Fruit fly (Drosophila melanogaster) whole organism, pupa: Measurements from ENCODE around the gene CG42841.
A peak's percentile ranks its signal among the peaks of the same experiment; 100 is the strongest.

Experiments used
- CG10348 ChIP-seq: fragments of 200-800 bp; sonication (Bioruptor generic); IDR thresholded peaks from 2 replicates; pipeline ENCODE4 v1.3.6; 2022; ENCODE audit warnings: missing biosample characterization, missing genetic modification characterization
- CG12605 ChIP-seq: fragments of 200-800 bp; sonication (Bioruptor generic); IDR thresholded peaks from 2 replicates; pipeline ENCODE4 v1.3.6; 2022; ENCODE audit warnings: missing biosample characterization, missing genetic modification characterization
- CG13204 ChIP-seq: fragments of 200-800 bp; sonication (Bioruptor generic); optimal IDR thresholded peaks from 2 replicates; lab custom pipeline; 2018; ENCODE audit warnings: missing biosample characterization, mild to moderate bottlenecking, missing genetic modification characterization, moderate library complexity
- CG14655 ChIP-seq: fragments of 200-800 bp; sonication (Bioruptor generic); optimal IDR thresholded peaks from 3 replicates; lab custom pipeline; 2017; ENCODE audit warnings: mild to moderate bottlenecking, missing biosample characterization, missing genetic modification reagents, missing genetic modification characterization
- CG15710 ChIP-seq: fragments of 200-800 bp; sonication (Bioruptor generic); optimal IDR thresholded peaks from 2 replicates; lab custom pipeline; 2018; ENCODE audit warnings: missing biosample characterization, mild to moderate bottlenecking, missing genetic modification characterization, moderate library complexity
- CG17806 ChIP-seq: fragments of 200-800 bp; sonication (Bioruptor generic); optimal IDR thresholded peaks from 2 replicates; lab custom pipeline; 2018; ENCODE audit warnings: missing biosample characterization, mild to moderate bottlenecking, missing genetic modification characterization, moderate library complexity
- CG32121 ChIP-seq: fragments of 200-800 bp; sonication (Bioruptor generic); IDR thresholded peaks from 2 replicates; pipeline ENCODE4 v1.3.6; 2022; ENCODE audit warnings: missing biosample characterization, missing genetic modification characterization
- CG34367 ChIP-seq: fragments of 200-800 bp; sonication (Bioruptor generic); optimal IDR thresholded peaks from 2 replicates; lab custom pipeline; 2018; ENCODE audit warnings: missing biosample characterization, mild to moderate bottlenecking, missing genetic modification characterization
- CG4496 ChIP-seq: fragments of 200-800 bp; sonication (Bioruptor generic); IDR thresholded peaks from 3 replicates; pipeline ENCODE4 v1.3.6; 2022; ENCODE audit warnings: missing biosample characterization, missing genetic modification characterization
- CG8159 ChIP-seq: fragments of 200-800 bp; sonication (Bioruptor generic); optimal IDR thresholded peaks from 3 replicates; lab custom pipeline; 2018; ENCODE audit warnings: missing biosample characterization, mild to moderate bottlenecking, missing genetic modification characterization, moderate library complexity
- CG8301 ChIP-seq: fragments of 200-800 bp; sonication (Bioruptor generic); optimal IDR thresholded peaks from 2 replicates; lab custom pipeline; 2018; ENCODE audit warnings: missing biosample characterization, mild to moderate bottlenecking, missing genetic modification characterization
- CG9948 ChIP-seq: fragments of 200-800 bp; sonication (Bioruptor generic); optimal IDR thresholded peaks from 2 replicates; lab custom pipeline; 2018; ENCODE audit warnings: missing biosample characterization, mild to moderate bottlenecking, missing genetic modification characterization, moderate library complexity
- D1 ChIP-seq: fragments of 200-800 bp; sonication (Bioruptor generic); optimal IDR thresholded peaks from 2 replicates; lab custom pipeline; 2018; ENCODE audit warnings: missing biosample characterization, mild to moderate bottlenecking, missing genetic modification characterization, moderate library complexity
- EcR ChIP-seq: fragments of 200-800 bp; sonication (Bioruptor generic); optimal IDR thresholded peaks from 3 replicates; lab custom pipeline; 2019; ENCODE audit warnings: missing biosample characterization, missing genetic modification characterization, mild to moderate bottlenecking, moderate library complexity, missing genetic modification reagents
- Ets98B ChIP-seq: fragments of 200-800 bp; sonication (Bioruptor generic); IDR thresholded peaks from 2 replicates; pipeline ENCODE4 v1.3.6; 2022; ENCODE audit warnings: missing biosample characterization, missing genetic modification characterization
- Pif1A ChIP-seq: fragments of 200-800 bp; sonication (Bioruptor generic); optimal IDR thresholded peaks from 3 replicates; lab custom pipeline; 2016; ENCODE audit warnings: missing biosample characterization, missing genetic modification characterization
- Pif1B ChIP-seq: fragments of 200-800 bp; sonication (Bioruptor generic); optimal IDR thresholded peaks from 3 replicates; lab custom pipeline; 2016; ENCODE audit warnings: missing biosample characterization, missing genetic modification characterization
- Snoo ChIP-seq: fragments of 200-800 bp; sonication (Bioruptor generic); optimal IDR thresholded peaks from 3 replicates; lab custom pipeline; 2017; ENCODE audit warnings: missing biosample characterization, mild to moderate bottlenecking, missing genetic modification characterization, inconsistent platforms
- fd96Ca ChIP-seq: fragments of 200-800 bp; sonication (Bioruptor generic); IDR thresholded peaks from 3 replicates; pipeline ENCODE4 v1.3.6; 2022; ENCODE audit warnings: missing biosample characterization, missing genetic modification characterization
- gl ChIP-seq: fragments of 200-800 bp; sonication (Bioruptor generic); optimal IDR thresholded peaks from 2 replicates; lab custom pipeline; 2018; ENCODE audit warnings: missing biosample characterization, mild to moderate bottlenecking, missing genetic modification characterization
- rn ChIP-seq: fragments of 200-800 bp; sonication (Bioruptor generic); IDR thresholded peaks from 2 replicates; pipeline ENCODE4 v1.3.6; 2022; ENCODE audit warnings: missing biosample characterization, missing genetic modification characterization

CG42841 gene

dm6 chr3L:2005551-2005950, at the start of gene CG42841:
TSS of gene CG42841 (minus strand) at chr3L:2005651.
- TF ChIP-seq CG15710 (tag; lab: Kevin White, UChicago) (no peak), CG8159 (tag; lab: Kevin White, UChicago) (no peak), Pif1A (no peak), Pif1B (no peak), CG9948 (tag; lab: Kevin White, UChicago) (no peak)

dm6 chr3L:2038124-2038523, 32.7 kb upstream of the CG42841 start, which contains the start of gene CG42355:
TSS of gene CG42355 (minus strand) at chr3L:2038224.
- TF ChIP-seq CG9948 (tag; lab: Kevin White, UChicago) (no peak), CG8159 (tag; lab: Kevin White, UChicago) (no peak), CG32121 (GFP tag; lab: Robert Waterston, UW) (no peak), CG12605 (GFP tag; lab: Robert Waterston, UW) (no peak), rn (GFP tag; lab: Robert Waterston, UW) (no peak), EcR (GFP tag; lab: Kevin White, UChicago) (no peak), CG8301 (tag; lab: Kevin White, UChicago) (no peak), Snoo (tag; lab: Kevin White, UChicago) (no peak), gl (tag; lab: Kevin White, UChicago) (no peak), fd96Ca (GFP tag; lab: Robert Waterston, UW) (no peak), CG10348 (no peak), CG34367 (no peak), CG14655 (GFP tag; lab: Kevin White, UChicago) (no peak), Ets98B (GFP tag; lab: Robert Waterston, UW) (no peak), CG13204 (no peak), CG15710 (tag; lab: Kevin White, UChicago) (no peak)
- TF ChIP-seq, all 21 proteins: peak for 0

- TF ChIP-seq D1 (tag; lab: Kevin White, UChicago), result no peak
- TF ChIP-seq CG34367, result no peak
- TF ChIP-seq fd96Ca (GFP tag; lab: Robert Waterston, UW), result no peak
- TF ChIP-seq Ets98B (GFP tag; lab: Robert Waterston, UW), result no peak
- TF ChIP-seq CG12605 (GFP tag; lab: Robert Waterston, UW), result no peak
- no peak for TF ChIP-seq Pif1B
- no peak for TF ChIP-seq CG8301 (tag; lab: Kevin White, UChicago)
- no peak for TF ChIP-seq CG9948 (tag; lab: Kevin White, UChicago)
- TF ChIP-seq Pif1A, result no peak
- no peak for TF ChIP-seq CG15710 (tag; lab: Kevin White, UChicago)
- no peak for TF ChIP-seq CG13204
- no peak for TF ChIP-seq gl (tag; lab: Kevin White, UChicago)
- TF ChIP-seq CG32121 (GFP tag; lab: Robert Waterston, UW), result no peak
- no peak for TF ChIP-seq CG4496 (GFP tag; lab: Robert Waterston, UW)
- no peak for TF ChIP-seq CG17806 (tag; lab: Kevin White, UChicago)
- TF ChIP-seq rn (GFP tag; lab: Robert Waterston, UW), result no peak
- no peak for TF ChIP-seq CG14655 (GFP tag; lab: Kevin White, UChicago)
Observed at dm6 chr3L:2026691-2027090, 21.2 kb upstream of the CG42841 start, which contains the start of gene Grl62c. TSS of gene Grl62c (plus strand) at chr3L:2026991.

dm6 chr3L:2023291-2023690, 17.8 kb upstream of the CG42841 start, which contains the start of gene Grl62b:
TSS of gene Grl62b (minus strand) at chr3L:2023391.
- TF ChIP-seq Ets98B (GFP tag; lab: Robert Waterston, UW), result no peak
- no peak for TF ChIP-seq rn (GFP tag; lab: Robert Waterston, UW)

dm6 chr3L:2021858-2022257, 16.4 kb upstream of the CG42841 start, which contains the start of gene Grl62a:
TSS of gene Grl62a (minus strand) at chr3L:2021958.
- TF ChIP-seq CG12605 (GFP tag; lab: Robert Waterston, UW), result no peak

dm6 chr3L:2004732-2005131, 719 bp downstream of the CG42841 start:
- TF ChIP-seq CG9948 (tag; lab: Kevin White, UChicago), result no peak
- no peak for TF ChIP-seq CG8301 (tag; lab: Kevin White, UChicago)
- no peak for TF ChIP-seq CG12605 (GFP tag; lab: Robert Waterston, UW)
- TF ChIP-seq Snoo (tag; lab: Kevin White, UChicago), result no peak
- TF ChIP-seq gl (tag; lab: Kevin White, UChicago), result no peak
- TF ChIP-seq Pif1A, result no peak
- TF ChIP-seq CG17806 (tag; lab: Kevin White, UChicago), result no peak
- no peak for TF ChIP-seq CG4496 (GFP tag; lab: Robert Waterston, UW)
- no peak for TF ChIP-seq CG15710 (tag; lab: Kevin White, UChicago)
- no peak for TF ChIP-seq CG32121 (GFP tag; lab: Robert Waterston, UW)
- TF ChIP-seq CG10348, result no peak
- no peak for TF ChIP-seq CG13204
- TF ChIP-seq Pif1B, result no peak
- TF ChIP-seq CG14655 (GFP tag; lab: Kevin White, UChicago), result no peak
- no peak for TF ChIP-seq CG8159 (tag; lab: Kevin White, UChicago)
- no peak for TF ChIP-seq D1 (tag; lab: Kevin White, UChicago)
- no peak for TF ChIP-seq EcR (GFP tag; lab: Kevin White, UChicago)

- TF ChIP-seq CG12605 (GFP tag; lab: Robert Waterston, UW), result no peak
- no peak for TF ChIP-seq D1 (tag; lab: Kevin White, UChicago)
- TF ChIP-seq fd96Ca (GFP tag; lab: Robert Waterston, UW), result no peak
- no peak for TF ChIP-seq CG10348
- TF ChIP-seq Pif1A, result peak; percentile 45
- TF ChIP-seq Ets98B (GFP tag; lab: Robert Waterston, UW), result no peak
- no peak for TF ChIP-seq CG15710 (tag; lab: Kevin White, UChicago)
- no peak for TF ChIP-seq CG8301 (tag; lab: Kevin White, UChicago)
- TF ChIP-seq Snoo (tag; lab: Kevin White, UChicago), result no peak
- TF ChIP-seq gl (tag; lab: Kevin White, UChicago), result no peak
- peak; percentile 60; the same call in 2 of the 3 replicates for TF ChIP-seq CG4496 (GFP tag; lab: Robert Waterston, UW)
- TF ChIP-seq Pif1B, result peak; percentile 38
- TF ChIP-seq, all 21 proteins: peak for 3
Observed at dm6 chr3L:1985406-1985805, 20.0 kb downstream of the CG42841 start.
